Fruit fly (Drosophila melanogaster): ENCODE results near the gene rsh.
A peak's percentile ranks its signal among the peaks of the same experiment; 100 is the strongest.

The rsh gene

DNA sequence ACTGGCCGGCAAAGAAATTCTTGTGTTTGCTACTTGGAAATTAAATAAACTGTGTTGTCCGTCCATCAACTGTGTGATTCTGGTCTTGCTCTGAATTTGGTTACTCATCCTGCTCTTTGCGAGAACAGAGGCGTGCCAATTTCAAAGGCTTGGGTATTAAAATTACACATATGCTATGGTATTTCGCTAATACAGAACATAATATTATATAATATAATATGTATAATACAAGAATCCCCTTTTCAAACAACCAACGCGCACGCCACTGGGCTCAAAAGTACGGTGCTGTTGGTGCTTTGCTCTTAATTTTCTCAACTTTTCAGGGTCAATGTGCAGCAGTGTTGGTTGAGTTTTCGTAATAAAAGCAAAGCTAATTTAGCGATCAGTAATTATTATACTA, 111.5 kb downstream of the rsh start (continued):
- TF ChIP-seq h (optimal IDR thresholded peaks at IDR 0.05) (no peak), dati (GFP tag; IDR thresholded peaks at IDR 0.05) (peak; percentile 63), eyg (GFP tag; optimal IDR thresholded peaks at IDR 0.05) (no peak), Ets97D (GFP tag; optimal IDR thresholded peaks at IDR 0.05) (peak; percentile 5), zfh1 (GFP tag; IDR thresholded peaks at IDR 0.05) (peak; percentile 89), nom (GFP tag; optimal IDR thresholded peaks at IDR 0.05) (no peak), Jarid2 (GFP tag; optimal IDR thresholded peaks at IDR 0.05) (peak; percentile 53), CG6254 (GFP tag; optimal IDR thresholded peaks at IDR 0.05) (peak; percentile 48)

DNA sequence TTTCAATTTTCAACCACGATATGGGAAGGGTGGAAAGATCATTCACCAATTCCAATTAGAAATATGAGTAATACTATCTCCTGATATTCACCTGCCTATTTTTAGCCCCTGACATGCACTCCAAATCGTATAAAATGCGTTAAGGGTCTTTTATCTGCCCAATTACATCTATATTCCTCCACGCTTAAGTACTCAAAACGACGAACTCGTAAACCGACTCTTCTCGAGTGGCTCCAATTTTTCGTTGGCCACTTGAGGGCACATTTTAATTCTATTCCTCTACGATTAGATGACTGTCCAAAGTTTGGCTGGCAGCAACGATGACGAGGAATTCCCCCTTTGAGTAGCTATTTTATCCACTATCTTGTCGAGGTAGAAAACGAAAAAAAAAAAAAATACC, 113.4 kb downstream of the rsh start:
- TF ChIP-seq CG4282 (GFP tag; optimal IDR thresholded peaks at IDR 0.05) (no peak), Meics (GFP tag; optimal IDR thresholded peaks at IDR 0.05) (no peak), CG17186 (GFP tag; optimal IDR thresholded peaks at IDR 0.05) (no peak), Hr39 (optimal IDR thresholded peaks at IDR 0.05) (no peak), CG6254 (GFP tag; optimal IDR thresholded peaks at IDR 0.05) (no peak), hb (GFP tag; IDR thresholded peaks at IDR 0.05; ENCODE audit: partially characterized antibody) (no peak), zen2 (GFP tag; IDR thresholded peaks at IDR 0.05; ENCODE audit: partially characterized antibody) (no peak), Myb (GFP tag; optimal IDR thresholded peaks at IDR 0.05) (no peak), Ets65A (GFP tag) (no peak), CG17385 (GFP tag; optimal IDR thresholded peaks at IDR 0.05) (no peak), ap (GFP tag; IDR thresholded peaks at IDR 0.05) (no peak), tx (GFP tag; optimal IDR thresholded peaks at IDR 0.05) (no peak), CG15073 (GFP tag; optimal IDR thresholded peaks at IDR 0.05) (no peak), fd3F (GFP tag; optimal IDR thresholded peaks at IDR 0.05) (no peak), jing (GFP tag; optimal IDR thresholded peaks at IDR 0.05) (no peak), mirr (GFP tag; optimal IDR thresholded peaks at IDR 0.05) (peak; percentile 16), jigr1 (GFP tag; IDR thresholded peaks at IDR 0.05) (no peak), ken (GFP tag; IDR thresholded peaks at IDR 0.05) (no peak), CG15269 (tag; optimal IDR thresholded peaks at IDR 0.05) (no peak), sd (tag; optimal IDR thresholded peaks at IDR 0.05) (peak; percentile 26), dati (GFP tag; IDR thresholded peaks at IDR 0.05) (no peak), insv (GFP tag; optimal IDR thresholded peaks at IDR 0.05) (peak in 1 of 2 experiments; percentile 35), sc (optimal IDR thresholded peaks at IDR 0.05) (no peak), sc (GFP tag; optimal IDR thresholded peaks at IDR 0.05) (no peak), otp (GFP tag; IDR thresholded peaks at IDR 0.05) (no peak), CG1233 (GFP tag; optimal IDR thresholded peaks at IDR 0.05) (no peak), HmgD (GFP tag; optimal IDR thresholded peaks at IDR 0.05) (no peak), exex (tag; optimal IDR thresholded peaks at IDR 0.05) (peak; percentile 79), CG15601 (tag; optimal IDR thresholded peaks at IDR 0.05) (no peak), danr (GFP tag; IDR thresholded peaks at IDR 0.05) (no peak), nerfin-2 (GFP tag; IDR thresholded peaks at IDR 0.05; ENCODE audit: partially characterized antibody) (no peak), Hey (tag; optimal IDR thresholded peaks at IDR 0.05) (peak; percentile 8), Hand (GFP tag; optimal IDR thresholded peaks at IDR 0.05) (no peak), bcd (GFP tag; optimal IDR thresholded peaks at IDR 0.05) (no peak), cas (GFP tag; IDR thresholded peaks at IDR 0.05) (no peak), Spps (tag; optimal IDR thresholded peaks at IDR 0.05) (no peak), sqz (GFP tag; optimal IDR thresholded peaks at IDR 0.05) (no peak), ftz-f1 (GFP tag; optimal IDR thresholded peaks at IDR 0.05) (no peak), vfl (GFP tag; optimal IDR thresholded peaks at IDR 0.05) (no peak), CG10147 (GFP tag; optimal IDR thresholded peaks at IDR 0.05) (no peak), Poxn (GFP tag; IDR thresholded peaks at IDR 0.05) (no peak), CG8359 (GFP tag; optimal IDR thresholded peaks at IDR 0.05; ENCODE audit: borderline replicate concordance) (no peak), CG2199 (GFP tag; IDR thresholded peaks at IDR 0.05) (0 out of 3 replicates have a peak, but pooled peaks have one; percentile 55), grn (GFP tag; optimal IDR thresholded peaks at IDR 0.05) (peak; percentile 58), CG12299 (tag; optimal IDR thresholded peaks at IDR 0.05) (no peak)
